Fruit fly (Drosophila melanogaster) whole organism, prepupa: Measurements from ENCODE around the gene Cpr30B.

Source experiments
- Blimp-1 ChIP-seq: fragments of 200-800 bp; sonication (Bioruptor generic); optimal IDR thresholded peaks from 3 replicates; lab custom pipeline; 2017; ENCODE audit warnings: missing biosample characterization, missing genetic modification characterization, mild to moderate bottlenecking, moderate library complexity, missing genetic modification reagents
- CG10631 ChIP-seq: fragments of 200-800 bp; sonication (Bioruptor generic); optimal IDR thresholded peaks from 2 replicates; lab custom pipeline; 2016; ENCODE audit warnings: missing biosample characterization, missing genetic modification characterization
- CG10669 ChIP-seq: fragments of 200-800 bp; sonication (Bioruptor generic); optimal IDR thresholded peaks from 3 replicates; lab custom pipeline; 2018; ENCODE audit warnings: missing biosample characterization, mild to moderate bottlenecking, missing genetic modification characterization, moderate library complexity
- CG11294 ChIP-seq: fragments of 200-800 bp; sonication (Bioruptor generic); IDR thresholded peaks from 2 replicates; pipeline ENCODE4 v1.3.6; 2022; ENCODE audit warnings: missing biosample characterization, missing genetic modification characterization
- CG11762 ChIP-seq: fragments of 200-800 bp; sonication (Bioruptor generic); optimal IDR thresholded peaks from 3 replicates; lab custom pipeline; 2016; ENCODE audit warnings: missing biosample characterization, missing genetic modification characterization; ENCODE audit not compliant: insufficient read depth
- CG11902 ChIP-seq: fragments of 200-800 bp; sonication (Bioruptor generic); optimal IDR thresholded peaks from 3 replicates; lab custom pipeline; 2016; ENCODE audit warnings: missing biosample characterization, missing genetic modification characterization
- CG1621 ChIP-seq: fragments of 200-800 bp; sonication (Bioruptor generic); optimal IDR thresholded peaks from 3 replicates; lab custom pipeline; 2018; ENCODE audit warnings: missing biosample characterization, mild to moderate bottlenecking, missing genetic modification characterization
- CG16779 ChIP-seq: fragments of 200-800 bp; sonication (Bioruptor generic); optimal IDR thresholded peaks from 3 replicates; lab custom pipeline; 2017; ENCODE audit warnings: missing biosample characterization, mild to moderate bottlenecking, missing genetic modification characterization
- CG3032 ChIP-seq: fragments of 200-800 bp; optimal IDR thresholded peaks from 2 replicates; lab custom pipeline; 2019; ENCODE audit warnings: missing biosample characterization, mild to moderate bottlenecking, missing genetic modification characterization, moderate library complexity
- CG31627 ChIP-seq: fragments of 200-800 bp; sonication (Bioruptor generic); optimal IDR thresholded peaks from 3 replicates; lab custom pipeline; 2016; ENCODE audit warnings: missing biosample characterization, missing genetic modification characterization
- CG32006 ChIP-seq: fragments of 200-800 bp; sonication (Bioruptor generic); optimal IDR thresholded peaks from 3 replicates; lab custom pipeline; 2017; ENCODE audit warnings: missing biosample characterization, mild to moderate bottlenecking, missing genetic modification characterization
- CG3919 ChIP-seq: fragments of 200-800 bp; sonication (Bioruptor generic); optimal IDR thresholded peaks from 3 replicates; lab custom pipeline; 2016; ENCODE audit warnings: missing biosample characterization, missing genetic modification characterization
- CG6163 ChIP-seq: fragments of 200-800 bp; sonication (Bioruptor generic); IDR thresholded peaks from 3 replicates; pipeline ENCODE4 v1.3.6; 2022; ENCODE audit warnings: missing biosample characterization, missing genetic modification characterization
- CG6276 ChIP-seq: fragments of 200-800 bp; sonication (Bioruptor generic); optimal IDR thresholded peaks from 2 replicates; lab custom pipeline; 2017; ENCODE audit warnings: missing biosample characterization, mild to moderate bottlenecking, missing genetic modification characterization
- CG6854 ChIP-seq: fragments of 200-800 bp; sonication (Bioruptor generic); optimal IDR thresholded peaks from 2 replicates; lab custom pipeline; 2017; ENCODE audit warnings: missing biosample characterization, mild to moderate bottlenecking, missing genetic modification characterization
- CG7368 ChIP-seq: fragments of 200-800 bp; sonication (Bioruptor generic); optimal IDR thresholded peaks from 3 replicates; lab custom pipeline; 2016; ENCODE audit warnings: missing biosample characterization, missing genetic modification characterization
- CG8119 ChIP-seq: fragments of 200-800 bp; sonication (Bioruptor generic); IDR thresholded peaks from 3 replicates; pipeline ENCODE4 v1.3.6; 2022; ENCODE audit warnings: missing biosample characterization, missing genetic modification characterization
- CG8319 ChIP-seq: fragments of 200-800 bp; sonication (Bioruptor generic); optimal IDR thresholded peaks from 3 replicates; lab custom pipeline; 2016; ENCODE audit warnings: missing biosample characterization, missing genetic modification characterization
- CG9139 ChIP-seq: fragments of 200-800 bp; sonication (Bioruptor generic); optimal IDR thresholded peaks from 3 replicates; lab custom pipeline; 2017; ENCODE audit warnings: missing biosample characterization, mild to moderate bottlenecking, missing genetic modification characterization
- Eip75B ChIP-seq: fragments of 200-800 bp; sonication (Bioruptor generic); optimal IDR thresholded peaks from 3 replicates; lab custom pipeline; 2016; ENCODE audit warnings: missing biosample characterization, missing genetic modification characterization
- Eip78C ChIP-seq: fragments of 200-800 bp; sonication (Bioruptor generic); peaks from one replicate; lab custom pipeline; 2016; ENCODE audit warnings: missing biosample characterization, missing genetic modification characterization
- Eip93F ChIP-seq: fragments of 200-800 bp; sonication (Bioruptor generic); optimal IDR thresholded peaks from 2 replicates; lab custom pipeline; 2016; ENCODE audit warnings: missing biosample characterization, mild to moderate bottlenecking, missing genetic modification characterization
- Ets21C ChIP-seq: fragments of 200-800 bp; sonication (Bioruptor generic); optimal IDR thresholded peaks from 3 replicates; lab custom pipeline; 2016; ENCODE audit warnings: missing biosample characterization, missing genetic modification characterization
- Gug ChIP-seq: fragments of 200-800 bp; sonication (Bioruptor generic); IDR thresholded peaks from 2 replicates; pipeline ENCODE4 v1.3.6; 2022; ENCODE audit warnings: missing biosample characterization, missing genetic modification characterization
- Hr39 ChIP-seq: fragments of 200-800 bp; sonication (Bioruptor generic); optimal IDR thresholded peaks from 2 replicates; lab custom pipeline; 2016; ENCODE audit warnings: missing biosample characterization, missing genetic modification characterization
- Hr4 ChIP-seq: fragments of 200-800 bp; sonication (Bioruptor generic); optimal IDR thresholded peaks from 3 replicates; lab custom pipeline; 2016; ENCODE audit warnings: missing biosample characterization, missing genetic modification characterization
- Lpt ChIP-seq: fragments of 200-800 bp; sonication (Bioruptor generic); optimal IDR thresholded peaks from 3 replicates; lab custom pipeline; 2016; ENCODE audit warnings: missing biosample characterization, missing genetic modification characterization
- Met ChIP-seq: fragments of 200-800 bp; sonication (Bioruptor generic); optimal IDR thresholded peaks from 3 replicates; lab custom pipeline; 2016; ENCODE audit warnings: missing biosample characterization, missing genetic modification characterization
- OdsH ChIP-seq: fragments of 200-800 bp; sonication (Bioruptor generic); optimal IDR thresholded peaks from 3 replicates; lab custom pipeline; 2016; ENCODE audit warnings: missing biosample characterization, missing genetic modification characterization
- Smox ChIP-seq: fragments of 200-800 bp; sonication (Bioruptor generic); optimal IDR thresholded peaks from 3 replicates; lab custom pipeline; 2016; ENCODE audit warnings: missing biosample characterization, missing genetic modification characterization
- Sox102F ChIP-seq: fragments of 200-800 bp; sonication (Bioruptor generic); optimal IDR thresholded peaks from 2 replicates; lab custom pipeline; 2016; ENCODE audit warnings: missing biosample characterization, mild to moderate bottlenecking, missing genetic modification characterization
- Sox15 ChIP-seq: fragments of 200-800 bp; sonication (Bioruptor generic); optimal IDR thresholded peaks from 3 replicates; lab custom pipeline; 2016; ENCODE audit warnings: missing biosample characterization, missing genetic modification characterization
- acj6 ChIP-seq: fragments of 200-800 bp; sonication (Bioruptor generic); optimal IDR thresholded peaks from 3 replicates; lab custom pipeline; 2016; ENCODE audit warnings: missing biosample characterization, missing genetic modification characterization
- cyc ChIP-seq: fragments of 200-800 bp; sonication (Bioruptor generic); optimal IDR thresholded peaks from 3 replicates; lab custom pipeline; 2016; ENCODE audit warnings: missing biosample characterization, missing genetic modification characterization
- dac ChIP-seq: fragments of 200-800 bp; sonication (Bioruptor generic); optimal IDR thresholded peaks from 2 replicates; lab custom pipeline; 2017; ENCODE audit warnings: missing biosample characterization, mild to moderate bottlenecking, missing genetic modification characterization
- dsx ChIP-seq: fragments of 200-800 bp; optimal IDR thresholded peaks from 3 replicates; lab custom pipeline; 2019; ENCODE audit warnings: missing biosample characterization, mild to moderate bottlenecking, missing genetic modification characterization, moderate library complexity; ENCODE audit not compliant: poor library complexity, severe bottlenecking
- fd59A ChIP-seq: fragments of 200-800 bp; sonication (Bioruptor generic); optimal IDR thresholded peaks from 2 replicates; lab custom pipeline; 2017; ENCODE audit warnings: missing biosample characterization, mild to moderate bottlenecking, missing genetic modification characterization, missing genetic modification reagents
- fkh ChIP-seq: fragments of 200-800 bp; sonication (Bioruptor generic); optimal IDR thresholded peaks from 3 replicates; lab custom pipeline; 2017; ENCODE audit warnings: missing biosample characterization, mild to moderate bottlenecking, missing genetic modification characterization, moderate library complexity
- net ChIP-seq: fragments of 200-800 bp; sonication (Bioruptor generic); optimal IDR thresholded peaks from 3 replicates; lab custom pipeline; 2016; ENCODE audit warnings: missing biosample characterization, missing genetic modification characterization
- pdm3 ChIP-seq: fragments of 200-800 bp; sonication (Bioruptor generic); optimal IDR thresholded peaks from 3 replicates; lab custom pipeline; 2016; ENCODE audit warnings: missing biosample characterization, missing genetic modification characterization
- salr ChIP-seq, 2 experiments: fragments of 200-800 bp; sonication (Bioruptor generic); optimal IDR thresholded peaks; 3 replicates each; lab custom pipeline; 2016 to 2018; ENCODE audit warnings: missing biosample characterization in 2 of 2, missing genetic modification characterization in 2 of 2, mild to moderate bottlenecking in 1 of 2
- spab ChIP-seq: fragments of 200-800 bp; sonication (Bioruptor generic); optimal IDR thresholded peaks from 2 replicates; lab custom pipeline; 2017; ENCODE audit warnings: missing biosample characterization, mild to moderate bottlenecking, missing genetic modification characterization, missing genetic modification reagents
- ss ChIP-seq, 2 experiments: fragments of 200-800 bp; sonication (Bioruptor generic); optimal IDR thresholded peaks; 2 replicates in 1 of 2; 3 replicates in 1 of 2; lab custom pipeline; 2017 to 2018; ENCODE audit warnings: mild to moderate bottlenecking in 2 of 2, missing biosample characterization in 2 of 2, missing genetic modification characterization in 2 of 2, moderate library complexity in 1 of 2
- svp ChIP-seq: fragments of 200-800 bp; sonication (Bioruptor generic); peaks from one replicate; lab custom pipeline; 2016; ENCODE audit warnings: missing biosample characterization, missing genetic modification characterization
- topi ChIP-seq: fragments of 200-800 bp; sonication (Bioruptor generic); optimal IDR thresholded peaks from 3 replicates; lab custom pipeline; 2016; ENCODE audit warnings: missing biosample characterization, missing genetic modification characterization
- vri ChIP-seq: fragments of 200-800 bp; sonication (Bioruptor generic); optimal IDR thresholded peaks from 3 replicates; lab custom pipeline; 2016; ENCODE audit warnings: missing biosample characterization, mild to moderate bottlenecking, missing genetic modification characterization

The Cpr30B gene

dm6 chr2L:9493375-9494263 is 49.1 kb upstream of the Cpr30B start (continued):
- TF ChIP-seq fkh (GFP tag; lab: Kevin White, UChicago) (no peak), Eip75B (GFP tag; lab: Kevin White, UChicago) (peak; percentile 54), Smox (GFP tag; lab: Kevin White, UChicago) (peak; percentile 62), cyc (GFP tag; lab: Kevin White, UChicago) (peak; percentile 54)

- TF ChIP-seq CG3919 (GFP tag; lab: Kevin White, UChicago) (peak; percentile 40), Ets21C (GFP tag; lab: Kevin White, UChicago) (peak; percentile 3), CG31627 (GFP tag; lab: Kevin White, UChicago) (peak; percentile 38), CG6163 (GFP tag; lab: Robert Waterston, UW) (peak; percentile 50; the same call in 2 of the 3 replicates), Hr4 (GFP tag; lab: Kevin White, UChicago) (no peak), CG6276 (no peak), Sox102F (GFP tag; lab: Kevin White, UChicago) (no peak), CG10669 (no peak), CG16779 (no peak), Smox (GFP tag; lab: Kevin White, UChicago) (peak; percentile 15), CG11762 (GFP tag; lab: Kevin White, UChicago) (no peak), Lpt (GFP tag; lab: Kevin White, UChicago) (no peak), CG10631 (GFP tag; lab: Kevin White, UChicago) (no peak), CG11294 (GFP tag; lab: Robert Waterston, UW) (no peak), CG1621 (tag; lab: Kevin White, UChicago) (no peak), CG9139 (no peak), net (GFP tag; lab: Kevin White, UChicago) (no peak), topi (no peak), ss (GFP tag; optimal IDR thresholded peaks at IDR 0.05; lab: Kevin White, UChicago) (peak in 1 of 2 experiments; percentile 5), Hr39 (GFP tag; lab: Kevin White, UChicago) (peak; percentile 12), spab (no peak), salr (GFP tag; optimal IDR thresholded peaks at IDR 0.05; lab: Kevin White, UChicago) (no peak), OdsH (peak; percentile 32), CG8319 (GFP tag; lab: Kevin White, UChicago) (no peak), dsx (no peak), CG11902 (GFP tag; lab: Kevin White, UChicago) (no peak), CG7368 (no peak), Gug (GFP tag; lab: Robert Waterston, UW) (no peak), svp (GFP tag; lab: Kevin White, UChicago) (peak; percentile 56), CG8119 (GFP tag; lab: Robert Waterston, UW) (no peak), Sox15 (GFP tag; lab: Kevin White, UChicago) (no peak), CG3032 (tag; lab: Kevin White, UChicago) (peak; percentile 4), vri (GFP tag; lab: Kevin White, UChicago) (no peak), Eip93F (GFP tag; lab: Kevin White, UChicago) (peak; percentile 7), acj6 (GFP tag; lab: Kevin White, UChicago) (peak; percentile 30), fkh (GFP tag; lab: Kevin White, UChicago) (peak; percentile 67), CG32006 (GFP tag; lab: Kevin White, UChicago) (peak; percentile 12), fd59A (no peak), Met (no peak), Blimp-1 (no peak), dac (GFP tag; lab: Kevin White, UChicago) (no peak), Eip78C (GFP tag; lab: Kevin White, UChicago) (peak; percentile 15), pdm3 (GFP tag; lab: Kevin White, UChicago) (peak; percentile 43), CG6854 (GFP tag; lab: Kevin White, UChicago) (no peak)
These were observed 47.8 kb upstream of the Cpr30B start, which contains the start of gene Gdi for dm6 chr2L:9494663-9495417. TSS of gene Gdi (minus strand) at chr2L:9494876.
